Fruit fly (Drosophila melanogaster) whole organism, embryonic: Measurements from ENCODE around the gene Cp7Fa.

ENCODE experiments used
- Atf-2 ChIP-seq: fragments of 200-800 bp; sonication (Bioruptor generic); optimal IDR thresholded peaks from 2 replicates; lab custom pipeline; 2016; ENCODE audit warnings: missing biosample characterization, missing genetic modification characterization
- Awh ChIP-seq: fragments of 200-800 bp; sonication (Bioruptor generic); IDR thresholded peaks from 2 replicates; pipeline ENCODE4, ENCODE4 v1.3.6; 2022; ENCODE audit warnings: missing biosample characterization, missing genetic modification characterization
- CG10543 ChIP-seq: fragments of 200-800 bp; sonication (Bioruptor generic); optimal IDR thresholded peaks from 3 replicates; lab custom pipeline; 2017; ENCODE audit warnings: missing biosample characterization, mild to moderate bottlenecking, missing genetic modification characterization, moderate library complexity
- CG10565 ChIP-seq: fragments of 200-800 bp; sonication (Bioruptor generic); optimal IDR thresholded peaks from 3 replicates; lab custom pipeline; 2016; ENCODE audit warnings: missing biosample characterization, mild to moderate bottlenecking, missing genetic modification characterization
- CG11723 ChIP-seq: fragments of 200-800 bp; sonication (Bioruptor generic); optimal IDR thresholded peaks from 2 replicates; lab custom pipeline; 2017; ENCODE audit warnings: missing biosample characterization, mild to moderate bottlenecking, missing genetic modification characterization
- CG12659 ChIP-seq: fragments of 200-800 bp; sonication (Bioruptor generic); optimal IDR thresholded peaks from 3 replicates; lab custom pipeline; 2017; ENCODE audit warnings: mild to moderate bottlenecking, missing biosample characterization, missing genetic modification reagents, missing genetic modification characterization
- CG2202 ChIP-seq: fragments of 200-800 bp; sonication (Bioruptor generic); optimal IDR thresholded peaks from 2 replicates; lab custom pipeline; 2018; ENCODE audit warnings: missing biosample characterization, mild to moderate bottlenecking, missing genetic modification characterization
- CG4404 ChIP-seq: fragments of 200-800 bp; sonication (Bioruptor generic); IDR thresholded peaks from 2 replicates; pipeline ENCODE4 v1.3.6; 2022; ENCODE audit warnings: missing biosample characterization, missing genetic modification characterization
- CG4424 ChIP-seq: fragments of 200-800 bp; sonication (Bioruptor generic); optimal IDR thresholded peaks from 3 replicates; lab custom pipeline; 2016; ENCODE audit warnings: missing biosample characterization, missing genetic modification characterization
- CG4707 ChIP-seq: fragments of 200-800 bp; sonication (Bioruptor generic); optimal IDR thresholded peaks from 2 replicates; lab custom pipeline; 2018; ENCODE audit warnings: missing biosample characterization, mild to moderate bottlenecking, missing genetic modification characterization, moderate library complexity
- CG4820 ChIP-seq: fragments of 200-800 bp; sonication (Bioruptor generic); optimal IDR thresholded peaks from 3 replicates; lab custom pipeline; 2016; ENCODE audit warnings: missing biosample characterization, missing genetic modification characterization
- CG6272 ChIP-seq: fragments of 200-800 bp; sonication (Bioruptor generic); IDR thresholded peaks from 2 replicates; pipeline ENCODE4 v1.3.6; 2022; ENCODE audit warnings: missing biosample characterization, missing genetic modification characterization
- CG7372 ChIP-seq: fragments of 200-800 bp; sonication (Bioruptor generic); IDR thresholded peaks from 2 replicates; pipeline ENCODE4 v1.3.6; 2022; ENCODE audit warnings: missing biosample characterization, missing genetic modification characterization
- CG8765 ChIP-seq: fragments of 200-800 bp; sonication (Bioruptor generic); IDR thresholded peaks from 2 replicates; pipeline ENCODE4 v1.3.6; 2022; ENCODE audit warnings: missing biosample characterization, missing genetic modification characterization
- CG9797 ChIP-seq: fragments of 200-800 bp; sonication (Bioruptor generic); optimal IDR thresholded peaks from 3 replicates; lab custom pipeline; 2018; ENCODE audit warnings: missing biosample characterization, mild to moderate bottlenecking, missing genetic modification characterization
- CkIIα-i1 ChIP-seq: fragments of 200-800 bp; sonication (Bioruptor generic); IDR thresholded peaks from 2 replicates; pipeline ENCODE4 v1.3.6; 2022; ENCODE audit warnings: missing biosample characterization, missing genetic modification characterization
- CrebB ChIP-seq: fragments of 200-800 bp; sonication (Bioruptor generic); optimal IDR thresholded peaks from 3 replicates; lab custom pipeline; 2018; ENCODE audit warnings: missing biosample characterization, mild to moderate bottlenecking, missing genetic modification characterization
- D19A ChIP-seq: fragments of 200-800 bp; optimal IDR thresholded peaks from 3 replicates; lab custom pipeline; 2019; ENCODE audit warnings: missing biosample characterization, mild to moderate bottlenecking, missing genetic modification characterization, moderate library complexity
- D19B ChIP-seq: fragments of 200-800 bp; sonication (Bioruptor generic); optimal IDR thresholded peaks from 2 replicates; lab custom pipeline; 2017; ENCODE audit warnings: missing biosample characterization, mild to moderate bottlenecking, missing genetic modification characterization
- Dip2 ChIP-seq: fragments of 200-800 bp; sonication (Bioruptor generic); IDR thresholded peaks from 2 replicates; pipeline ENCODE4 v1.3.6; 2022; ENCODE audit warnings: missing biosample characterization, missing genetic modification characterization
- Dip3 ChIP-seq: fragments of 200-800 bp; sonication (Bioruptor generic); optimal IDR thresholded peaks from 3 replicates; lab custom pipeline; 2016; ENCODE audit warnings: missing biosample characterization, missing genetic modification characterization
- E2f2 ChIP-seq: fragments of 200-800 bp; sonication (Bioruptor generic); IDR thresholded peaks from 2 replicates; pipeline ENCODE4 v1.3.6; 2022; ENCODE audit warnings: missing biosample characterization, missing genetic modification characterization
- Fer1 ChIP-seq: fragments of 200-800 bp; sonication (Bioruptor generic); optimal IDR thresholded peaks from 2 replicates; lab custom pipeline; 2017; ENCODE audit warnings: missing biosample characterization, mild to moderate bottlenecking, missing genetic modification characterization
- Gsc ChIP-seq: fragments of 200-800 bp; sonication (Bioruptor generic); IDR thresholded peaks from 2 replicates; pipeline ENCODE4 v1.3.6; 2022; ENCODE audit warnings: missing biosample characterization, missing genetic modification characterization
- Gug ChIP-seq: fragments of 200-800 bp; sonication (Bioruptor generic); IDR thresholded peaks from 4 replicates; pipeline ENCODE4 v1.3.6; 2022; ENCODE audit warnings: missing biosample characterization, missing genetic modification characterization
- HLHmδ ChIP-seq: fragments of 200-800 bp; sonication (Bioruptor generic); optimal IDR thresholded peaks from 2 replicates; lab custom pipeline; 2018; ENCODE audit warnings: missing biosample characterization, mild to moderate bottlenecking, missing genetic modification characterization, moderate library complexity
- HmgD ChIP-seq: fragments of 200-800 bp; sonication (Bioruptor generic); optimal IDR thresholded peaks from 3 replicates; lab custom pipeline; 2016; ENCODE audit warnings: missing biosample characterization, missing genetic modification characterization
- Lim3 ChIP-seq: fragments of 200-800 bp; sonication (Bioruptor generic); IDR thresholded peaks from 2 replicates; pipeline ENCODE4 v1.3.6; 2022; ENCODE audit warnings: missing biosample characterization, missing genetic modification characterization
- NC2β ChIP-seq: fragments of 200-800 bp; sonication (Bioruptor generic); optimal IDR thresholded peaks from 2 replicates; lab custom pipeline; 2016; ENCODE audit warnings: missing biosample characterization, missing genetic modification characterization
- Oaz ChIP-seq: fragments of 200-800 bp; sonication (Bioruptor generic); IDR thresholded peaks from 2 replicates; pipeline ENCODE4 v1.3.6; 2022; ENCODE audit warnings: missing biosample characterization, missing genetic modification characterization
- Sry-δ ChIP-seq: fragments of 200-800 bp; sonication (Bioruptor generic); optimal IDR thresholded peaks from 2 replicates; lab custom pipeline; 2016; ENCODE audit warnings: missing biosample characterization, missing genetic modification characterization
- abd-A ChIP-seq: fragments of 200-800 bp; sonication (Bioruptor generic); optimal IDR thresholded peaks from 3 replicates; lab custom pipeline; 2019; ENCODE audit warnings: missing biosample characterization, mild to moderate bottlenecking, missing genetic modification characterization, moderate library complexity
- ap ChIP-seq: fragments of 200-800 bp; sonication (Bioruptor generic); IDR thresholded peaks from 2 replicates; pipeline ENCODE4 v1.3.6; 2022; ENCODE audit warnings: missing biosample characterization, missing genetic modification characterization
- ase ChIP-seq: fragments of 200-800 bp; sonication (Bioruptor generic); IDR thresholded peaks from 3 replicates; pipeline ENCODE4 v1.3.6; 2022; ENCODE audit warnings: missing biosample characterization, missing genetic modification characterization
- bbx ChIP-seq: fragments of 200-800 bp; sonication (Bioruptor generic); IDR thresholded peaks from 2 replicates; pipeline ENCODE4 v1.3.6; 2022; ENCODE audit warnings: missing biosample characterization, missing genetic modification characterization; ENCODE audit not compliant: partially characterized antibody
- cg ChIP-seq: fragments of 200-800 bp; sonication (Bioruptor generic); optimal IDR thresholded peaks from 3 replicates; lab custom pipeline; 2019; ENCODE audit warnings: missing biosample characterization, mild to moderate bottlenecking, missing genetic modification characterization, moderate library complexity
- ci ChIP-seq: fragments of 200-800 bp; sonication (Bioruptor generic); IDR thresholded peaks from 3 replicates; pipeline ENCODE4 v1.3.6; 2022; ENCODE audit warnings: missing biosample characterization, missing genetic modification characterization
- crc ChIP-seq: fragments of 200-800 bp; sonication (Bioruptor generic); optimal IDR thresholded peaks from 2 replicates; lab custom pipeline; 2016; ENCODE audit warnings: missing biosample characterization, missing genetic modification characterization
- da ChIP-seq: fragments of 200-800 bp; sonication (Bioruptor generic); optimal IDR thresholded peaks from 2 replicates; lab custom pipeline; 2016; ENCODE audit warnings: missing biosample characterization, missing genetic modification characterization
- gcm2 ChIP-seq: fragments of 200-800 bp; sonication (Bioruptor generic); optimal IDR thresholded peaks from 2 replicates; lab custom pipeline; 2016; ENCODE audit warnings: missing biosample characterization, missing genetic modification characterization
- gfzf ChIP-seq: fragments of 200-800 bp; sonication (Bioruptor generic); optimal IDR thresholded peaks from 2 replicates; lab custom pipeline; 2016; ENCODE audit warnings: missing biosample characterization, mild to moderate bottlenecking, missing genetic modification characterization, moderate library complexity
- h ChIP-seq: fragments of >200 bp; optimal IDR thresholded peaks from 2 replicates; lab custom pipeline; 2017
- insv ChIP-seq, 2 experiments: fragments of 200-800 bp; sonication (Bioruptor generic); optimal IDR thresholded peaks; 3 replicates each; lab custom pipeline; 2016 to 2018; ENCODE audit warnings: missing biosample characterization in 2 of 2, missing genetic modification characterization in 2 of 2
- klu ChIP-seq: fragments of 200-800 bp; sonication (Bioruptor generic); IDR thresholded peaks from 2 replicates; pipeline ENCODE4 v1.3.6; 2022; ENCODE audit warnings: missing biosample characterization, missing genetic modification characterization
- phol ChIP-seq: fragments of 200-800 bp; sonication (Bioruptor generic); optimal IDR thresholded peaks from 3 replicates; lab custom pipeline; 2018; ENCODE audit warnings: missing biosample characterization, mild to moderate bottlenecking, missing genetic modification characterization, moderate library complexity
- prd ChIP-seq, 3 experiments: fragments of >200 bp in 2 of 3; fragments of 200-800 bp in 1 of 3; sonication (Bioruptor generic) in 1 of 3; optimal IDR thresholded peaks in 2 of 3; IDR thresholded peaks in 1 of 3; 2 replicates in 2 of 3; 3 replicates in 1 of 3; pipeline versions ENCODE4 v1.3.6 to Lab custom; 2017 to 2022; ENCODE audit warnings: missing biosample characterization in 1 of 3, missing genetic modification characterization in 1 of 3
- row ChIP-seq: fragments of 200-800 bp; sonication (Bioruptor generic); IDR thresholded peaks from 3 replicates; pipeline ENCODE4 v1.3.6; 2022; ENCODE audit warnings: missing biosample characterization, missing genetic modification characterization
- slp2 ChIP-seq: fragments of 200-800 bp; sonication (Bioruptor generic); optimal IDR thresholded peaks from 2 replicates; lab custom pipeline; 2016; ENCODE audit warnings: missing biosample characterization, missing genetic modification characterization
- so ChIP-seq: fragments of 200-800 bp; sonication (Bioruptor generic); IDR thresholded peaks from 3 replicates; pipeline ENCODE4 v1.3.6; 2022; ENCODE audit warnings: missing biosample characterization, missing genetic modification characterization
- sr ChIP-seq: fragments of 200-800 bp; sonication (Bioruptor generic); IDR thresholded peaks from 3 replicates; pipeline ENCODE4 v1.3.6; 2022; ENCODE audit warnings: missing biosample characterization, missing genetic modification characterization
- zen ChIP-seq: fragments of 200-800 bp; sonication (Bioruptor generic); optimal IDR thresholded peaks from 3 replicates; lab custom pipeline; 2018; ENCODE audit warnings: missing biosample characterization, mild to moderate bottlenecking, missing genetic modification characterization, moderate library complexity

The Cp7Fa gene

DNA sequence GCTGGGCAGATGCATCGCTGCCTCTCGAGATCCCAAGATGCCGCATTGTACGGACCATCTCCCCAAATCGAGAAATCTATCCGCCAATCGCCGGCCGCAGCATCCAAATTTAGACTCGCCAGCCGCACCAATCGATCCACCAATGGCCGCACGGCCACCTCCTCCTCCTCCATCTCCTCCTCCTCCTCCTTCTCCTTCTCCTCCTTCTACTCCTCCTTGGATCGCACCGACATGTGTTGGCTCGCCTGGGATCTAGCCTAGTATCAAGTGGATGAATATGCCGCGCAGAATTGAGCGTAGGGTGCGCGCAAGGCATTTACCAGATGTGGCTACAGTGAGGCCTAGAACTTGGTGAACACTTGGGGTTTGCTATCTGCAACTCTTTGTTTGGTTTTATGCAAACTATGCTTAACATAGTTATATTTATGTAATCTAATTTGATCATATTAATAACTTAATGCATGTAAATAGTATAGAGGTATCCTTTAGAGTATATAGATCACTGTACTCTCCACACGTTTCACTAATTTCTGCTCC, 15.6 kb upstream of the Cp7Fa start, which contains the start of gene org-1 (continued):
- TF ChIP-seq HLHmδ (GFP tag; lab: Kevin White, UChicago) (peak; percentile 7), cg (GFP tag; lab: Kevin White, UChicago) (no peak), CG2202 (tag; lab: Kevin White, UChicago) (peak; percentile 90), Oaz (GFP tag; lab: Robert Waterston, UW) (peak; percentile 95), abd-A (tag; lab: Kevin White, UChicago) (no peak), CG4424 (GFP tag; lab: Kevin White, UChicago) (peak; percentile 97), ap (GFP tag; lab: Robert Waterston, UW) (peak; percentile 97), CG11723 (GFP tag; lab: Kevin White, UChicago) (peak; percentile 86), Fer1 (GFP tag; lab: Kevin White, UChicago) (peak; percentile 87), insv (GFP tag; optimal IDR thresholded peaks at IDR 0.05; lab: Kevin White, UChicago) (peak in 1 of 2 experiments; percentile 50), Sry-δ (GFP tag; lab: Kevin White, UChicago) (peak; percentile 42), CG10543 (GFP tag; lab: Kevin White, UChicago) (peak; percentile 88), slp2 (GFP tag; lab: Kevin White, UChicago) (peak; percentile 76), Gsc (GFP tag; lab: Robert Waterston, UW) (peak; percentile 97), D19A (tag; lab: Kevin White, UChicago) (peak; percentile 92), CG6272 (GFP tag; lab: Robert Waterston, UW) (peak; percentile 97), NC2β (GFP tag; lab: Kevin White, UChicago) (peak; percentile 84), CG4404 (GFP tag; lab: Robert Waterston, UW) (peak; percentile 98), sr (GFP tag; lab: Robert Waterston, UW) (peak; percentile 74; the same call in 2 of the 3 replicates), gcm2 (GFP tag; lab: Kevin White, UChicago) (peak; percentile 76), bbx (GFP tag; lab: Robert Waterston, UW) (no peak), CG9797 (GFP tag; lab: Kevin White, UChicago) (peak; percentile 16), Lim3 (GFP tag; lab: Robert Waterston, UW) (peak; percentile 90), phol (tag; lab: Kevin White, UChicago) (peak; percentile 96), klu (peak; percentile 94), CG7372 (GFP tag; lab: Robert Waterston, UW) (peak; percentile 98), CrebB (peak; percentile 90), prd (optimal IDR thresholded peaks at IDR 0.05; lab: Kevin White, UChicago) (no peak), prd (GFP tag; IDR thresholded peaks at IDR 0.05; lab: Robert Waterston, UW) (peak; percentile 99), E2f2 (peak; percentile 80), ci (peak; percentile 98), Dip2 (GFP tag; lab: Robert Waterston, UW) (peak; percentile 63), CG12659 (GFP tag; lab: Kevin White, UChicago) (peak; percentile 94), so (GFP tag; lab: Robert Waterston, UW) (peak; percentile 95), row (peak; percentile 99), h (lab: Kevin White, UChicago) (no peak), D19B (peak; percentile 73), ase (peak; percentile 96), CG4820 (GFP tag; lab: Kevin White, UChicago) (peak; percentile 96), Atf-2 (peak; percentile 80), da (GFP tag; lab: Kevin White, UChicago) (peak; percentile 73), CG4707 (peak; percentile 83), Gug (peak; percentile 98), crc (GFP tag; lab: Kevin White, UChicago) (peak; percentile 60), HmgD (GFP tag; lab: Kevin White, UChicago) (peak; percentile 26), CG10565 (GFP tag; lab: Kevin White, UChicago) (peak; percentile 57), Dip3 (GFP tag; lab: Kevin White, UChicago) (peak; percentile 70), CkIIα-i1 (GFP tag; lab: Robert Waterston, UW) (peak; percentile 76; the same call in 1 of the 2 replicates), gfzf (no peak), Awh (GFP tag; lab: Robert Waterston, UW) (peak; percentile 98), CG8765 (GFP tag; lab: Robert Waterston, UW) (peak; percentile 96), zen (tag; lab: Kevin White, UChicago) (peak; percentile 95)
